Worm (Caenorhabditis elegans): ENCODE measurements around the gene F53F8.6.

Gene F53F8.6

DNA sequence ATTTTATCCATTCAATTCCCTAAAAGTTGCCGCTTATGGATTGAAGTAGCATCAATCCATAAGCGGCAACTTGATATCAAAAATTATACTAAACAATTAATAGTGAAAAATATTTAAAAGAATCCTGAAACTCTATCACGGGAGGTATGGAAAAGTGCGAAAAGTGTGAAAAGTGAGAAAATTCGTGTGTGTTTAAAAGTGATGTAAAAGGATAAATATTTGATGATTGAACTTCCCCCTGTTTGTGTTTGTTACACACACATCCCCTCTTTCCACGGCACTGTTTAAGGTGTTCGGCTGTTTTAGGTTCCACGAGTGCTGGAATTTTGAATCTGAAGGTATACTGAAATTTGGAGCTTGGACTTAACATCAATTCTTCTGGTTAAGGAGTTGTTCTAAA is 43.9 kb downstream of the F53F8.6 start:
- TF ChIP-seq flt-1 (GFP tag; IDR thresholded peaks at IDR 0.05) (no peak), tbx-11 (GFP tag; IDR thresholded peaks at IDR 0.05) (0 out of 2 replicates have a peak, but pooled peaks have one; percentile 17), sea-1 (GFP tag; conservative IDR thresholded peaks at IDR 0.05) (no peak), ama-1 (optimal IDR thresholded peaks at IDR 0.05) (no peak)

DNA sequence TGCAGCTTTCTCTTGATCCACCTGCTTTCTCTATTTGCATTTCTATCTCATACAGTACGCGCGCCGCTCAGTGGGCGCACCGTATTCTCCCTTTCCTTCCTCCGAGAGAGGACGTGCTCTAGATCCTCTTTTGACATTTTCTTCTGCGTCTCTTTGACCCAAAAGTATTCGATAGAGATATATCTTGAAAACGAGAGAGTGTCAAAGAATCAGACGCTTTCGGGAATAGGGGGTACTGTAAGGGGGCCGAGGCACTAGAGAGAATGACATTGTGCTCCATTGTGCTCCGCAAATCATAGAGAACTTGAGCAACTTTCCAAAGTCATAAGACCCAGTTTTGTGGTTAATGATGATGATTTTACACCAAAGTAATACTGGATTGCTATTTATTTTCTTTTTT is 45.1 kb downstream of the F53F8.6 start:
- TF ChIP-seq tbx-37 (GFP tag; conservative IDR thresholded peaks at IDR 0.05) (no peak), tbx-11 (GFP tag; IDR thresholded peaks at IDR 0.05) (no peak), B0310.2 (tag; optimal IDR thresholded peaks at IDR 0.05) (no peak), scrt-1 (GFP tag; IDR thresholded peaks at IDR 0.05) (no peak), tra-4 (tag; optimal IDR thresholded peaks at IDR 0.05) (no peak), hmg-4 (GFP tag; optimal IDR thresholded peaks at IDR 0.05) (no peak), aly-1 (tag; optimal IDR thresholded peaks at IDR 0.05) (no peak), ceh-36 (tag; optimal IDR thresholded peaks at IDR 0.05) (no peak), ets-7 (tag; optimal IDR thresholded peaks at IDR 0.05) (no peak), pes-1 (GFP tag; IDR thresholded peaks at IDR 0.05) (no peak), F13C5.2 (tag; optimal IDR thresholded peaks at IDR 0.05) (no peak), ceh-13 (GFP tag; optimal IDR thresholded peaks at IDR 0.05) (no peak), hmbx-1 (tag; optimal IDR thresholded peaks at IDR 0.05) (no peak), flt-1 (GFP tag; IDR thresholded peaks at IDR 0.05) (no peak)

DNA sequence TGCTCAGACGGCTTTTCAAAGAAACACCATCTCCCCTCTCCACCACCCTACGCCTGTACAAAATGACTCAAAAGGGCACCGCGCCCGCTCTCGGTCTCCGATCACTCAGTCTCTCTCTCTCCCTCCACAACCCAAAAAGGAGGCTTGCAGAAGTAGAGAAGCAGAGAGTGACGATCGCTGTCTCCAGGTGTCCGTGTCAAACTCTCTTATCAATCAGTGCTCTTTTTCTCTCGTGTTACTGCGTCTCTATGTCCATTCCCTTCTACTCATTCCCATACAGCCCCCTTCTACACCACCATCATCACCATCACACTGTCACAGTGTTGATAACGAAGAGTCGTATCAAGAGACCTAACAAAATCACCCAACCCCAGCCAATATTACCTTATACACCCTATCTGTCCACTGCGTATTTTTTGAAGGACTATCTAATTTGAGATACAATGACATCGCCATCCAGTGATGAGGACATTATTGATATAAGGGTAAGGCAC is 48.6 kb downstream of the F53F8.6 start, which contains the start of gene pha-4:
TSS of gene pha-4 (plus strand) at position 444 of the 494 bp plus-strand sequence.
- TF ChIP-seq ceh-36 (tag; optimal IDR thresholded peaks at IDR 0.05) (no peak), flt-1 (GFP tag; IDR thresholded peaks at IDR 0.05) (no peak), ceh-13 (GFP tag; optimal IDR thresholded peaks at IDR 0.05) (no peak), scrt-1 (GFP tag; IDR thresholded peaks at IDR 0.05) (no peak), hnd-1 (tag; optimal IDR thresholded peaks at IDR 0.05) (no peak), hmbx-1 (tag; optimal IDR thresholded peaks at IDR 0.05) (no peak), tbx-37 (GFP tag; conservative IDR thresholded peaks at IDR 0.05) (no peak), sea-1 (GFP tag; conservative IDR thresholded peaks at IDR 0.05) (no peak), pes-1 (GFP tag; IDR thresholded peaks at IDR 0.05) (no peak), tra-4 (tag; optimal IDR thresholded peaks at IDR 0.05) (no peak), F13C5.2 (tag; optimal IDR thresholded peaks at IDR 0.05) (no peak), aly-1 (tag; optimal IDR thresholded peaks at IDR 0.05) (no peak), tbx-11 (GFP tag; IDR thresholded peaks at IDR 0.05) (no peak), hmg-4 (GFP tag; optimal IDR thresholded peaks at IDR 0.05) (no peak), ets-7 (tag; optimal IDR thresholded peaks at IDR 0.05) (no peak), ama-1 (optimal IDR thresholded peaks at IDR 0.05) (no peak)

DNA sequence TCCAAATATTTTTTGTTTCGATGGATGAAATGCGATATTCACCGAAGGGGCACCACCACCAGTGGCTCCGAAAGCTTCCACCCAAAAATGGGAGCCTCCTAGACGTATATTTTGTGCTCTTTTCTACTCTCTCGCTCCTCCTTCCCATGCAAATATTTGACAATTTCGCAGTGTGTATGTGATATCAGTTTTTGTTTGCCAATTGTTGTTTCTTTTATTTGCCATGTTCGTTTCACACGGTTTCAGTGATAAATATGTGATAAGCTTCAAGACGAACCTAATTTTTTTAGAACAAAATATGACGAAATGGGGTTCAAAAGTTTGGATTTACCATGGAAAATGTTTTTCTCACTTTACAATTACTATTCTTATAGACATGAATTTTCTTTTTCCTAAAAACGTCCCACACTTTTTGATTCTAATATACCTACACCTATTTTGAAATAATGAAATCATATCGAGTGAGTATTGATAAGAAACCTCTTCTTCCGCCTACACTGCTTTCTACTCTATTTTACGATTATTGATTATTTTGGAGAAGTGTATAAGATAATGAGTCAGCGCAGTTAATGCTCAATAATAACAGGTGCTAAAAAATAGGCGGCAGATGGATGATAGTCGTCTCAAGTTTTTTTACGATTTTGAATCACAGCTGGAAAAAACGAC is 49.9 kb downstream of the F53F8.6 start:
- TF ChIP-seq hmg-4 (GFP tag; optimal IDR thresholded peaks at IDR 0.05) = no peak
- TF ChIP-seq hnd-1 (tag; optimal IDR thresholded peaks at IDR 0.05) = no peak

DNA sequence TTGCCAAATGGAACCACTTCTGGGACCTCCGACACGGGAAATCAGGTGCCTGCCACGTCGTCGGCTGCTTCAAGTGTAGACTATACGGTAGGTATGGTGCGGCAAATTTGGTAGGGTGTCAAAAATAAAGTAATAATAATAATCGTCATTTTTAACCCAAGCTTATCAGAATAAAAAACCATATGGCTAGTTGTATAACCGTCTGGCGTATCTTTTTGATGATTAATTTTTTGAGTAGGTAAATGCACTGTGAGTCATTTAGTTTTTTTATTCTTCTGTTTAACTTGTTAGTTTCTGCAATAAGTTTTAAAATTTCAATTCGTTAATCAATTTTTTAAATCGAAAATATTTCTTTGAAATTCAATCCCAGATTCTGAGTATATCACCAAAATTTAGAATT is 51.5 kb downstream of the F53F8.6 start:
- TF ChIP-seq B0310.2 (tag; optimal IDR thresholded peaks at IDR 0.05) (no peak), hnd-1 (tag; optimal IDR thresholded peaks at IDR 0.05) (no peak), ama-1 (optimal IDR thresholded peaks at IDR 0.05) (no peak), aly-1 (tag; optimal IDR thresholded peaks at IDR 0.05) (no peak), pes-1 (GFP tag; IDR thresholded peaks at IDR 0.05) (no peak), hmbx-1 (tag; optimal IDR thresholded peaks at IDR 0.05) (no peak), ceh-13 (GFP tag; optimal IDR thresholded peaks at IDR 0.05) (no peak), ceh-36 (tag; optimal IDR thresholded peaks at IDR 0.05) (no peak), sea-1 (GFP tag; conservative IDR thresholded peaks at IDR 0.05) (no peak), ets-7 (tag; optimal IDR thresholded peaks at IDR 0.05) (no peak), tbx-37 (GFP tag; conservative IDR thresholded peaks at IDR 0.05) (no peak), hmg-4 (GFP tag; optimal IDR thresholded peaks at IDR 0.05) (no peak), F13C5.2 (tag; optimal IDR thresholded peaks at IDR 0.05) (no peak), tra-4 (tag; optimal IDR thresholded peaks at IDR 0.05) (no peak), flt-1 (GFP tag; IDR thresholded peaks at IDR 0.05) (no peak), tbx-11 (GFP tag; IDR thresholded peaks at IDR 0.05) (no peak), scrt-1 (GFP tag; IDR thresholded peaks at IDR 0.05) (no peak)

DNA sequence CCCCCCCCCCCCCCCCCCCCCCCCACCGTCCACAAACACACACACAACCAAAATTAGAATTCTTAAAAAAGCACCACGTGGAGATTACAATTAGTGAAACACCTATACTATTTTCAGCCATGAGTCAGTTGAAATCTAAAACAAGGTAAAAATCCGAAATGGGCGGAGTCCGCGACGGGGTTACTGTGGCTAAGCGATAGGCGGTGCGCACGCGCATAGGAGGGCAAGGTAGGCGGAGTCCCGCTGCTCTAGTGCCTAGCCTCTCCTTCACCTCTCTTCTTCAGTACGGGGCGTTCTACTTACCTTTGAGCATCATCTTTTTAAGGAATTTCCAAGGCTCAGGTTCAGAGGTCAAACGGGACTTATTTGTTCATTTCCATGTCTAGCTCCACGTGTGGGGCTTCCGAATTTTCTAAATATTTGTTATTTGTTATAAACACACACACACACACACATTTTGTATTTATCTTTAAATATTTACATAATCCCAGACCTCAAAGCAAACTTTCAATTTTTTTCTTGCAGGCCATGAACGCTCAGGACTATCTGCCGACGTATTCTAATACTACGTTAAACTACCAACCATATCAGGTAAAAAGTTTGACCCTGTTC is 52.5 kb downstream of the F53F8.6 start:
- TF ChIP-seq tbx-11 (GFP tag; IDR thresholded peaks at IDR 0.05) = no peak
- no peak for TF ChIP-seq ceh-36 (tag; optimal IDR thresholded peaks at IDR 0.05)
- no peak for TF ChIP-seq ama-1 (optimal IDR thresholded peaks at IDR 0.05)
- no peak for TF ChIP-seq tbx-37 (GFP tag; conservative IDR thresholded peaks at IDR 0.05)
- TF ChIP-seq ceh-13 (GFP tag; optimal IDR thresholded peaks at IDR 0.05) = no peak
- TF ChIP-seq hmbx-1 (tag; optimal IDR thresholded peaks at IDR 0.05) = no peak
- TF ChIP-seq pes-1 (GFP tag; IDR thresholded peaks at IDR 0.05) = no peak
- no peak for TF ChIP-seq hnd-1 (tag; optimal IDR thresholded peaks at IDR 0.05)
- TF ChIP-seq B0310.2 (tag; optimal IDR thresholded peaks at IDR 0.05) = no peak
- no peak for TF ChIP-seq flt-1 (GFP tag; IDR thresholded peaks at IDR 0.05)
- no peak for TF ChIP-seq tra-4 (tag; optimal IDR thresholded peaks at IDR 0.05)
- TF ChIP-seq hmg-4 (GFP tag; optimal IDR thresholded peaks at IDR 0.05) = no peak

DNA sequence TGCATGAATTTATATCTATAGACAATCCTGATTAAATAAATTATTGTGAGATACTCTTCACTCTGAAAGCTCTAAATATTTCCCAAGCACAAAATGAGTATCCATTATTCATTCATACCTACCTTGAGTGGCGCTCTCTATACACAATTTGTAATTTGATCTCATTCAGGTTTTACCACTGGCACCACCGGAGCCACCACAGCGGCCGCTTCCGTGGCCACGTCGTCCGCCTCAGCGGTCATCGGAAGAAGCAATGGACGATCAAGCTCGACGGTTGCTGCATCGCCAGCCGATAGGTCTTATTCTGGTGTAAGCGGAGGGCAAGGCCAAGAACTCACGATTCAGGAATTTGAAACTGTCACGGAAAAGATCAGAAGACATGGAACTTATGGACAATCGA is 53.2 kb downstream of the F53F8.6 start:
- TF ChIP-seq ets-7 (tag; optimal IDR thresholded peaks at IDR 0.05) = no peak
- TF ChIP-seq ceh-13 (GFP tag; optimal IDR thresholded peaks at IDR 0.05) = no peak
- TF ChIP-seq hmg-4 (GFP tag; optimal IDR thresholded peaks at IDR 0.05) = no peak
- no peak for TF ChIP-seq tra-4 (tag; optimal IDR thresholded peaks at IDR 0.05)
- TF ChIP-seq hmbx-1 (tag; optimal IDR thresholded peaks at IDR 0.05) = no peak
- TF ChIP-seq tbx-37 (GFP tag; conservative IDR thresholded peaks at IDR 0.05) = no peak
- TF ChIP-seq F13C5.2 (tag; optimal IDR thresholded peaks at IDR 0.05) = no peak
- TF ChIP-seq ceh-36 (tag; optimal IDR thresholded peaks at IDR 0.05) = no peak
- TF ChIP-seq scrt-1 (GFP tag; IDR thresholded peaks at IDR 0.05) = no peak
- no peak for TF ChIP-seq sea-1 (GFP tag; conservative IDR thresholded peaks at IDR 0.05)
- no peak for TF ChIP-seq hnd-1 (tag; optimal IDR thresholded peaks at IDR 0.05)
- TF ChIP-seq tbx-11 (GFP tag; IDR thresholded peaks at IDR 0.05) = no peak
- no peak for TF ChIP-seq ama-1 (optimal IDR thresholded peaks at IDR 0.05)
- TF ChIP-seq pes-1 (GFP tag; IDR thresholded peaks at IDR 0.05) = no peak
- TF ChIP-seq aly-1 (tag; optimal IDR thresholded peaks at IDR 0.05) = no peak
- no peak for TF ChIP-seq B0310.2 (tag; optimal IDR thresholded peaks at IDR 0.05)

Data from whole organism, early embryonic.